Worm (Caenorhabditis elegans) whole organism, young adult: ENCODE data around the gene pho-11.
A peak's percentile ranks its signal among the peaks of the same experiment; 100 is the strongest.

ENCODE experiments used
- B0019.2 ChIP-seq: fragments of 200-800 bp; sonication (Bioruptor generic); conservative IDR thresholded peaks from 2 replicates; pipeline ENCODE4 v1.3.6; 2022; ENCODE audit warnings: missing genetic modification reagents, missing genetic modification characterization, missing compliant biosample characterization
- C06A6.2 ChIP-seq: fragments of 200-800 bp; sonication (Bioruptor generic); conservative IDR thresholded peaks from 2 replicates; pipeline ENCODE4 v1.3.6; 2022; ENCODE audit warnings: missing genetic modification characterization, missing compliant biosample characterization
- C17E4.6 ChIP-seq: fragments of 200-800 bp; sonication (Bioruptor generic); IDR thresholded peaks from 2 replicates; pipeline ENCODE4 v1.3.6; 2022; ENCODE audit warnings: missing genetic modification reagents, missing genetic modification characterization, missing compliant biosample characterization
- F23B12.7 ChIP-seq: sonication (generic microtip); optimal IDR thresholded peaks from 2 replicates; lab custom pipeline; 2017; ENCODE audit warnings: missing genetic modification characterization, mild to moderate bottlenecking, missing compliant biosample characterization, antibody characterized with exemption, moderate library complexity; ENCODE audit not compliant: insufficient read depth
- F39B2.1 ChIP-seq: fragments of 200-800 bp; sonication (Bioruptor generic); IDR thresholded peaks from 2 replicates; pipeline ENCODE4 v1.3.6; 2022; ENCODE audit warnings: missing genetic modification reagents, missing genetic modification characterization, missing compliant biosample characterization
- F49E8.2 ChIP-seq: sonication (generic microtip); optimal IDR thresholded peaks from 3 replicates; lab custom pipeline; 2017; ENCODE audit warnings: missing genetic modification characterization, mild to moderate bottlenecking, missing compliant biosample characterization, antibody characterized with exemption, moderate library complexity; ENCODE audit not compliant: insufficient read depth
- F55B11.4 ChIP-seq: sonication (generic microtip); optimal IDR thresholded peaks from 2 replicates; lab custom pipeline; 2016; ENCODE audit warnings: missing compliant biosample characterization, missing genetic modification characterization, borderline replicate concordance; ENCODE audit not compliant: insufficient read depth
- K11D2.4 ChIP-seq: fragments of 200-800 bp; sonication (Bioruptor generic); IDR thresholded peaks from 2 replicates; pipeline ENCODE4 v1.3.6; 2022; ENCODE audit warnings: missing genetic modification reagents, missing genetic modification characterization, missing compliant biosample characterization
- K12H6.12 ChIP-seq: fragments of 200-800 bp; sonication (Bioruptor generic); optimal IDR thresholded peaks from 2 replicates; lab custom pipeline; 2018; ENCODE audit warnings: mild to moderate bottlenecking, missing genetic modification characterization, missing compliant biosample characterization
- T07F8.4 ChIP-seq: sonication (generic microtip); optimal IDR thresholded peaks from 2 replicates; lab custom pipeline; 2016; ENCODE audit warnings: mild to moderate bottlenecking, missing genetic modification characterization, moderate library complexity, missing compliant biosample characterization
- Y56A3A.18 ChIP-seq: fragments of 200-800 bp; sonication (Bioruptor generic); IDR thresholded peaks from 2 replicates; pipeline ENCODE4 v1.3.6; 2022; ENCODE audit warnings: missing genetic modification reagents, missing genetic modification characterization, missing compliant biosample characterization
- Y67H2A.10 ChIP-seq: fragments of 200-800 bp; sonication (Bioruptor generic); conservative IDR thresholded peaks from 2 replicates; pipeline ENCODE4 v1.3.6; 2022; ENCODE audit warnings: missing genetic modification reagents, missing genetic modification characterization, missing compliant biosample characterization
- Y95B8A.8 ChIP-seq: fragments of 200-800 bp; sonication (Bioruptor generic); IDR thresholded peaks from 2 replicates; pipeline ENCODE4 v1.3.6; 2022; ENCODE audit warnings: missing genetic modification reagents, missing genetic modification characterization, missing compliant biosample characterization
- ZK185.1 ChIP-seq: sonication (generic microtip); optimal IDR thresholded peaks from 2 replicates; lab custom pipeline; 2016; ENCODE audit warnings: mild to moderate bottlenecking, missing genetic modification characterization, missing compliant biosample characterization; ENCODE audit not compliant: poor library complexity, severe bottlenecking
- aptf-3 ChIP-seq: fragments of 200-800 bp; sonication (Bioruptor generic); IDR thresholded peaks from 2 replicates; pipeline ENCODE4 v1.3.6; 2022; ENCODE audit warnings: missing genetic modification characterization, missing compliant biosample characterization
- attf-3 ChIP-seq: fragments of 200-800 bp; sonication (Bioruptor generic); conservative IDR thresholded peaks from 2 replicates; pipeline ENCODE4 v1.3.6; 2022; ENCODE audit warnings: missing genetic modification reagents, missing genetic modification characterization, missing compliant biosample characterization
- bed-1 ChIP-seq: fragments of 200-800 bp; sonication (Bioruptor generic); IDR thresholded peaks from 2 replicates; pipeline ENCODE4 v1.3.6; 2022; ENCODE audit warnings: missing genetic modification reagents, missing genetic modification characterization, missing compliant biosample characterization
- cebp-1 ChIP-seq, 2 experiments: fragments of 200-800 bp in 1 of 2; sonication (Bioruptor generic) in 1 of 2; sonication (generic microtip) in 1 of 2; IDR thresholded peaks in 1 of 2; optimal IDR thresholded peaks in 1 of 2; 2 replicates each; pipeline versions ENCODE4 v1.3.6 to Lab custom; 2017 to 2022; ENCODE audit warnings: missing compliant biosample characterization in 2 of 2, missing genetic modification characterization in 2 of 2, mild to moderate bottlenecking in 1 of 2, missing genetic modification reagents in 1 of 2, moderate library complexity in 1 of 2
- ceh-58 ChIP-seq: fragments of 200-800 bp; sonication (Bioruptor generic); IDR thresholded peaks from 2 replicates; pipeline ENCODE4 v1.3.6; 2022; ENCODE audit warnings: missing genetic modification characterization, missing compliant biosample characterization
- dox-1 ChIP-seq: fragments of 200-800 bp; sonication (Bioruptor generic); IDR thresholded peaks from 2 replicates; pipeline ENCODE4 v1.3.6; 2022; ENCODE audit warnings: missing genetic modification reagents, missing genetic modification characterization, missing compliant biosample characterization
- dpff-1 ChIP-seq: sonication (generic microtip); optimal IDR thresholded peaks from 2 replicates; lab custom pipeline; 2017; ENCODE audit warnings: mild to moderate bottlenecking, missing genetic modification characterization, missing compliant biosample characterization
- egrh-3 ChIP-seq: fragments of 200-800 bp; sonication (Bioruptor generic); IDR thresholded peaks from 2 replicates; pipeline ENCODE4 v1.3.6; 2022; ENCODE audit warnings: missing genetic modification reagents, missing genetic modification characterization, missing compliant biosample characterization
- ekl-4 ChIP-seq: fragments of 200-800 bp; sonication (Bioruptor generic); IDR thresholded peaks from 2 replicates; pipeline ENCODE4 v1.3.6; 2022; ENCODE audit warnings: missing genetic modification reagents, missing genetic modification characterization, missing compliant biosample characterization
- him-1 ChIP-seq: sonication (generic microtip); optimal IDR thresholded peaks from 2 replicates; lab custom pipeline; 2016; ENCODE audit warnings: missing genotype, missing genetic modification reagents, missing genetic modification characterization, missing compliant biosample characterization
- hmg-20 ChIP-seq: fragments of 200-800 bp; sonication (Bioruptor generic); IDR thresholded peaks from 2 replicates; pipeline ENCODE4 v1.3.6; 2022; ENCODE audit warnings: missing genetic modification reagents, missing genetic modification characterization, missing compliant biosample characterization
- hrde-1 ChIP-seq: sonication (generic microtip); optimal IDR thresholded peaks from 2 replicates; lab custom pipeline; 2016; ENCODE audit warnings: missing genetic modification characterization, mild to moderate bottlenecking, missing compliant biosample characterization, moderate library complexity, missing genotype, missing genetic modification reagents, borderline replicate concordance
- hsf-1 ChIP-seq: fragments of 200-800 bp; sonication (Bioruptor generic); IDR thresholded peaks from 2 replicates; pipeline ENCODE4 v1.3.6; 2022; ENCODE audit warnings: missing genetic modification reagents, missing genetic modification characterization, missing compliant biosample characterization
- lag-1 ChIP-seq: fragments of 200-800 bp; sonication (Bioruptor generic); IDR thresholded peaks from 2 replicates; pipeline ENCODE4 v1.3.6; 2022; ENCODE audit warnings: missing genetic modification reagents, missing genetic modification characterization, missing compliant biosample characterization
- lin-35 ChIP-seq, 3 experiments: fragments of 150-350 bp in 2 of 3; sonication (generic microtip) in 1 of 3; optimal IDR thresholded peaks; 2 replicates each; lab custom pipeline; 2014 to 2018; ENCODE audit warnings: missing biosample characterization in 3 of 3, missing genetic modification characterization in 3 of 3, missing genetic modification reagents in 3 of 3
- lsl-1 ChIP-seq: fragments of 200-800 bp; sonication (Bioruptor generic); optimal IDR thresholded peaks from 2 replicates; lab custom pipeline; 2018; ENCODE audit warnings: mild to moderate bottlenecking, missing genetic modification characterization, moderate library complexity, missing compliant biosample characterization
- madf-8 ChIP-seq: fragments of 200-800 bp; sonication (Bioruptor generic); conservative IDR thresholded peaks from 2 replicates; pipeline ENCODE4 v1.3.6; 2022; ENCODE audit warnings: missing genetic modification reagents, missing genetic modification characterization, missing compliant biosample characterization
- mcd-1 ChIP-seq: fragments of 200-800 bp; sonication (Bioruptor generic); IDR thresholded peaks from 2 replicates; pipeline ENCODE4 v1.3.6; 2022; ENCODE audit warnings: missing genetic modification reagents, missing genetic modification characterization, missing compliant biosample characterization
- nfya-1 ChIP-seq: sonication (generic microtip); optimal IDR thresholded peaks from 2 replicates; lab custom pipeline; 2017; ENCODE audit warnings: antibody characterized with exemption, missing compliant biosample characterization, missing genetic modification characterization, borderline replicate concordance; ENCODE audit not compliant: insufficient read depth
- nhr-27 ChIP-seq: fragments of 200-800 bp; sonication (Bioruptor generic); optimal IDR thresholded peaks from 2 replicates; lab custom pipeline; 2018; ENCODE audit warnings: mild to moderate bottlenecking, missing genetic modification characterization, moderate library complexity, missing compliant biosample characterization
- pha-4 ChIP-seq: fragments of 150-350 bp; sonication (generic microtip); optimal IDR thresholded peaks from 2 replicates; lab custom pipeline; 2014; ENCODE audit warnings: missing biosample characterization, missing genetic modification reagents, missing genetic modification characterization
- rcor-1 ChIP-seq: fragments of 200-800 bp; sonication (Bioruptor generic); IDR thresholded peaks from 2 replicates; pipeline ENCODE4 v1.3.6; 2022; ENCODE audit warnings: missing genetic modification reagents, missing genetic modification characterization, missing compliant biosample characterization
- sea-2 ChIP-seq: fragments of 200-800 bp; sonication (Bioruptor generic); IDR thresholded peaks from 2 replicates; pipeline ENCODE4 v1.3.6; 2022; ENCODE audit warnings: missing genetic modification characterization, missing compliant biosample characterization
- snpc-1.1 ChIP-seq: sonication (generic microtip); optimal IDR thresholded peaks from 2 replicates; lab custom pipeline; 2017; ENCODE audit warnings: missing genetic modification characterization, mild to moderate bottlenecking, missing compliant biosample characterization, antibody characterized with exemption, moderate library complexity, missing genotype, missing genetic modification reagents; ENCODE audit not compliant: insufficient read depth
- snpc-4 ChIP-seq, 5 experiments: fragments of 150-350 bp in 1 of 5; sonication (generic microtip) in 4 of 5; optimal IDR thresholded peaks; 2 replicates each; lab custom pipeline; 2014 to 2018; ENCODE audit warnings: missing genetic modification characterization in 5 of 5, missing biosample characterization in 3 of 5, antibody characterized with exemption in 2 of 5, mild to moderate bottlenecking in 2 of 5, missing compliant biosample characterization in 2 of 5, missing genotype in 2 of 5, moderate library complexity in 2 of 5, missing genetic modification reagents in 1 of 5
- tbx-9 ChIP-seq: sonication (generic microtip); optimal IDR thresholded peaks from 2 replicates; lab custom pipeline; 2016; ENCODE audit warnings: borderline replicate concordance, missing genetic modification characterization, inconsistent platforms, missing compliant biosample characterization
- unc-130 ChIP-seq: sonication (generic microtip); optimal IDR thresholded peaks from 2 replicates; lab custom pipeline; 2016; ENCODE audit warnings: missing genetic modification reagents, missing genetic modification characterization, missing compliant biosample characterization
- unc-62 ChIP-seq: fragments of 150-350 bp; optimal IDR thresholded peaks from 2 replicates; lab custom pipeline; 2014; ENCODE audit warnings: missing biosample characterization, missing genetic modification reagents, missing genetic modification characterization
- xnd-1 ChIP-seq: sonication (generic microtip); optimal IDR thresholded peaks from 2 replicates; lab custom pipeline; 2016; ENCODE audit warnings: missing genotype, missing genetic modification reagents, missing genetic modification characterization, missing compliant biosample characterization
- zfh-2 ChIP-seq: fragments of 200-800 bp; sonication (Bioruptor generic); conservative IDR thresholded peaks from 2 replicates; pipeline ENCODE4 v1.3.6; 2022; ENCODE audit warnings: missing genetic modification reagents, missing genetic modification characterization, missing compliant biosample characterization
- ztf-26 ChIP-seq: sonication (generic microtip); optimal IDR thresholded peaks from 2 replicates; lab custom pipeline; 2017; ENCODE audit warnings: missing genetic modification characterization, missing compliant biosample characterization
- ztf-28 ChIP-seq: fragments of 200-800 bp; sonication (Bioruptor generic); IDR thresholded peaks from 2 replicates; pipeline ENCODE4 v1.3.6; 2022; ENCODE audit warnings: missing genetic modification reagents, missing genetic modification characterization, missing compliant biosample characterization

The pho-11 gene

DNA sequence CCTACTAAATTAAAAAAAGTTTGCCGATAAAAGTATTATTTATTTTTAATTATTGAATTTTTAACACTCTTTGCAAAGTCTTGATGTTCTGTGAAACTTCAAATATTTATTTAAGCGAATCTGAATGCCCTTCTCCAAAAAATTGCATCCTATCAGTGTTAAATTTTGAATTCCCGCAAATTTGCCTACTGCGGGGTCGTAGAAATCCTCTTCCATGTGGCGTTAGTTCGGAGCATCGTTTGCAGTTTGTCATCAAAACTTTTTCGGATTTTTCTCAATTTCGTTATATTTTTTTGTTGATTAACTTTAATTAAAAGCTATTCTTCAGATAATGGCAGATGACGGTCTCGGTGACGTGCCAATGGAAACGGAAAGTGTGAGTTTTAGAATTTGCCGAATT, 8.8 kb downstream of the pho-11 start, which contains the start of gene ufd-3 (continued):
- TF ChIP-seq lag-1 (GFP tag; lab: Robert Waterston, UW) (no peak), B0019.2 (GFP tag; lab: Robert Waterston, UW) (no peak), snpc-1.1 (tag; lab: Kevin White, UChicago) (no peak), cebp-1 (GFP tag; IDR thresholded peaks at IDR 0.05; lab: Robert Waterston, UW) (no peak), cebp-1 (tag; optimal IDR thresholded peaks at IDR 0.05; lab: Kevin White, UChicago) (peak; percentile 63), hsf-1 (GFP tag; lab: Robert Waterston, UW) (no peak; the same call in 1 of the 2 replicates), unc-130 (peak; percentile 90), attf-3 (peak; percentile 92), xnd-1 (tag; lab: Kevin White, UChicago) (peak; percentile 53), ZK185.1 (tag; lab: Kevin White, UChicago) (peak; percentile 93), tbx-9 (tag; lab: Kevin White, UChicago) (no peak), egrh-3 (GFP tag; lab: Robert Waterston, UW) (no peak), K11D2.4 (GFP tag; lab: Robert Waterston, UW) (peak; percentile 47; the same call in 1 of the 2 replicates), aptf-3 (GFP tag; lab: Robert Waterston, UW) (no peak), F23B12.7 (tag; lab: Kevin White, UChicago) (peak; percentile 64), dpff-1 (no peak), F49E8.2 (tag; lab: Kevin White, UChicago) (no peak), ekl-4 (peak; percentile 75), unc-62 (GFP tag; lab: Kevin White, UChicago) (no peak), F55B11.4 (no peak), Y56A3A.18 (GFP tag; lab: Robert Waterston, UW) (no peak), sea-2 (GFP tag; lab: Robert Waterston, UW) (no peak), T07F8.4 (no peak), C06A6.2 (GFP tag; lab: Robert Waterston, UW) (no peak), snpc-4 (GFP tag; optimal IDR thresholded peaks at IDR 0.05; lab: Kevin White, UChicago) (peak; percentile 5), snpc-4 (tag; optimal IDR thresholded peaks at IDR 0.05; lab: Kevin White, UChicago) (peak; percentile 9 to 34 (median 24)), Y95B8A.8 (GFP tag; lab: Robert Waterston, UW) (no peak), ztf-28 (GFP tag; lab: Robert Waterston, UW) (no peak), lin-35 (GFP tag; optimal IDR thresholded peaks at IDR 0.05; lab: Kevin White, UChicago) (peak; percentile 40 to 96 (median 44)), ztf-26 (peak; percentile 23), bed-1 (no peak), nhr-27 (tag; lab: Kevin White, UChicago) (peak; percentile 27), pha-4 (tag; lab: Kevin White, UChicago) (peak; percentile 78), Y67H2A.10 (peak; percentile 45; the same call in 1 of the 2 replicates), K12H6.12 (tag; lab: Kevin White, UChicago) (peak; percentile 72), zfh-2 (GFP tag; lab: Robert Waterston, UW) (no peak), hrde-1 (tag; lab: Kevin White, UChicago) (peak; percentile 15), hmg-20 (GFP tag; lab: Robert Waterston, UW) (no peak), nfya-1 (no peak), mcd-1 (GFP tag; lab: Robert Waterston, UW) (peak; percentile 72), ceh-58 (GFP tag; lab: Robert Waterston, UW) (no peak), madf-8 (GFP tag; lab: Robert Waterston, UW) (peak; percentile 33; the same call in 1 of the 2 replicates), F39B2.1 (no peak), dox-1 (GFP tag; lab: Robert Waterston, UW) (peak; percentile 72), lsl-1 (GFP tag; lab: Kevin White, UChicago) (peak; percentile 54), him-1 (tag; lab: Kevin White, UChicago) (peak; percentile 46), rcor-1 (peak; percentile 64; the same call in 1 of the 2 replicates), C17E4.6 (GFP tag; lab: Robert Waterston, UW) (0 out of 2 replicates have a peak, but pooled peaks have one; percentile 36)
